Worm (Caenorhabditis elegans): ENCODE measurements around the gene clc-19.

DNA sequence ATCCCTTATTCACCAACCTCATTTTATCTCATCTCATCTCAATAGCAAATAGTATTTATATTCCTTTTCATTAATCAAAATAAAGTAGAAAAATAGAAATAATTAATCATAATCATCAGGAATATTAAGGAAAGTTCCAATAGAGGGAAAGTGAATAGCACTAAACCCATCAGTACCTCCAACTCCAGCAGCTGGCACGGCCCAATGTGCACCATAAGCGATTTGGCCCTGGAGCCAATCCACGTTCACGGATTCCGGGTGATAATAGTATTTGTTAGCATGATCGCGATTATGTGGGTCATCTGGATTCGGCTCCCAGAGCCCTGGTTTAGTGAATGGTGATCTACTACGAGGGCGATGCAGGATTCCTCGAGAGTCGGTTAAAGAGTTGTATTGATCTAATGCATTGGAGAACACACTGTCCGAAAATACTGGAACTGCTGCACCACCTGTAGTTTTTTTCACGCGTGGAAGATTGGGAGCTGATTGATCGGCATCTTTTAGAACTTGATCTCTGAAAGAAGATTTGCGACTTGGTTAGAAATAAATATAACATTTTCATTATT is 37.6 kb downstream of the clc-19 start:
- TF ChIP-seq ztf-16 (tag; optimal IDR thresholded peaks at IDR 0.05) = peak; percentile 35
- peak; percentile 49 for TF ChIP-seq nhr-11 (tag; optimal IDR thresholded peaks at IDR 0.05)
- TF ChIP-seq ama-1 (optimal IDR thresholded peaks at IDR 0.05) = peak; percentile 95
- TF ChIP-seq elt-2 (tag; optimal IDR thresholded peaks at IDR 0.05) = peak; percentile 9
- TF ChIP-seq sox-2 (GFP tag; IDR thresholded peaks at IDR 0.05) = no peak; the same call in 1 of the 2 replicates
- no peak for TF ChIP-seq pha-4 (tag; optimal IDR thresholded peaks at IDR 0.05)
- no peak for TF ChIP-seq ttx-3 (tag; optimal IDR thresholded peaks at IDR 0.05)
- TF ChIP-seq lim-6 (tag; optimal IDR thresholded peaks at IDR 0.05) = no peak
- peak; percentile 13 for TF ChIP-seq F13H6.1 (tag; optimal IDR thresholded peaks at IDR 0.05)
- TF ChIP-seq ceh-9 (tag; optimal IDR thresholded peaks at IDR 0.05) = peak; percentile 22
- TF ChIP-seq pqm-1 (tag; optimal IDR thresholded peaks at IDR 0.05) = no peak
- TF ChIP-seq che-1 (tag; optimal IDR thresholded peaks at IDR 0.05) = peak; percentile 54
- TF ChIP-seq madf-2 (tag; optimal IDR thresholded peaks at IDR 0.05) = peak; percentile 91
- no peak for TF ChIP-seq tbx-2 (tag; optimal IDR thresholded peaks at IDR 0.05)
